Worm (Caenorhabditis elegans) whole organism, midembryonic: ENCODE results near the gene F38A1.15.

Experiments used
- T22C8.4 ChIP-seq: fragments of 200-800 bp; sonication (Bioruptor generic); IDR thresholded peaks from 2 replicates; pipeline ENCODE4 v1.3.6; 2022; ENCODE audit warnings: missing genetic modification characterization, missing compliant biosample characterization
- cog-1 ChIP-seq: sonication (generic microtip); optimal IDR thresholded peaks from 2 replicates; lab custom pipeline; 2016; ENCODE audit warnings: missing genetic modification characterization, missing compliant biosample characterization
- flt-1 ChIP-seq: fragments of 200-800 bp; sonication (Bioruptor generic); IDR thresholded peaks from 2 replicates; pipeline ENCODE4 v1.3.6; 2022; ENCODE audit warnings: missing genetic modification characterization, missing compliant biosample characterization
- klf-2 ChIP-seq: fragments of 200-800 bp; sonication (Bioruptor generic); conservative IDR thresholded peaks from 2 replicates; pipeline ENCODE4 v1.3.6; 2022; ENCODE audit warnings: missing genetic modification reagents, missing genetic modification characterization, missing compliant biosample characterization
- med-1 ChIP-seq: sonication (generic microtip); optimal IDR thresholded peaks from 2 replicates; lab custom pipeline; 2017; ENCODE audit warnings: missing genetic modification characterization, mild to moderate bottlenecking, missing compliant biosample characterization, antibody characterized with exemption, missing genetic modification reagents; ENCODE audit not compliant: insufficient read depth
- ref-1 ChIP-seq: fragments of 200-800 bp; sonication (Bioruptor generic); conservative IDR thresholded peaks from 2 replicates; pipeline ENCODE4 v1.3.6; 2022; ENCODE audit warnings: missing genetic modification reagents, missing genetic modification characterization, missing compliant biosample characterization
- tab-1 ChIP-seq: fragments of 200-800 bp; sonication (Bioruptor generic); IDR thresholded peaks from 2 replicates; pipeline ENCODE4 v1.3.6; 2022; ENCODE audit warnings: missing genetic modification characterization, missing compliant biosample characterization
- ztf-29 ChIP-seq: fragments of 200-800 bp; sonication (Bioruptor generic); IDR thresholded peaks from 2 replicates; pipeline ENCODE4 v1.3.6; 2022; ENCODE audit warnings: missing genetic modification reagents, missing genetic modification characterization, missing compliant biosample characterization

- no peak for TF ChIP-seq tab-1 (GFP tag; lab: Robert Waterston, UW)
- TF ChIP-seq ref-1 = no peak
- no peak for TF ChIP-seq med-1 (GFP tag; lab: Kevin White, UChicago)
- TF ChIP-seq flt-1 (GFP tag; lab: Robert Waterston, UW) = no peak
- no peak for TF ChIP-seq T22C8.4 (GFP tag; lab: Robert Waterston, UW)
- no peak for TF ChIP-seq klf-2 (GFP tag; lab: Robert Waterston, UW)
- TF ChIP-seq ztf-29 (GFP tag; lab: Robert Waterston, UW) = no peak
- no peak for TF ChIP-seq cog-1 (tag; lab: Kevin White, UChicago)
Observed at ce11 chrIV:1261024-1261423, 17.8 kb upstream of the F38A1.15 start, which contains the start of gene clec-169.
